Fruit fly (Drosophila melanogaster) whole organism, embryonic: ENCODE data around the gene Cpr62Ba.
A peak's percentile ranks its signal among the peaks of the same experiment; 100 is the strongest.

ENCODE experiments used
- CG10147 ChIP-seq: fragments of 200-800 bp; sonication (Bioruptor generic); optimal IDR thresholded peaks from 2 replicates; lab custom pipeline; 2019; ENCODE audit warnings: missing biosample characterization, mild to moderate bottlenecking, missing genetic modification characterization, moderate library complexity
- CG10209 ChIP-seq: fragments of 200-800 bp; sonication (Bioruptor generic); optimal IDR thresholded peaks from 3 replicates; lab custom pipeline; 2017; ENCODE audit warnings: missing biosample characterization, mild to moderate bottlenecking, missing genetic modification characterization, missing genetic modification reagents
- CG10267 ChIP-seq: fragments of 200-800 bp; sonication (Bioruptor generic); optimal IDR thresholded peaks from 2 replicates; lab custom pipeline; 2018; ENCODE audit warnings: missing biosample characterization, mild to moderate bottlenecking, missing genetic modification characterization, moderate library complexity
- CG12391 ChIP-seq: fragments of 200-800 bp; sonication (Bioruptor generic); optimal IDR thresholded peaks from 3 replicates; lab custom pipeline; 2018; ENCODE audit warnings: missing biosample characterization, mild to moderate bottlenecking, missing genetic modification characterization, moderate library complexity
- CG12744 ChIP-seq: fragments of 200-800 bp; sonication (Bioruptor generic); optimal IDR thresholded peaks from 2 replicates; lab custom pipeline; 2016; ENCODE audit warnings: missing biosample characterization, missing genetic modification characterization
- CG15601 ChIP-seq: fragments of 200-800 bp; sonication (Bioruptor generic); optimal IDR thresholded peaks from 3 replicates; lab custom pipeline; 2019; ENCODE audit warnings: missing biosample characterization, mild to moderate bottlenecking, missing genetic modification characterization, moderate library complexity
- CG1602 ChIP-seq: fragments of 200-800 bp; sonication (Bioruptor generic); optimal IDR thresholded peaks from 3 replicates; lab custom pipeline; 2016; ENCODE audit warnings: missing biosample characterization, missing genetic modification characterization
- CG16815 ChIP-seq: fragments of 200-800 bp; sonication (Bioruptor generic); optimal IDR thresholded peaks from 3 replicates; lab custom pipeline; 2017; ENCODE audit warnings: missing biosample characterization, mild to moderate bottlenecking, missing genetic modification characterization
- CG17361 ChIP-seq: fragments of 200-800 bp; sonication (Bioruptor generic); IDR thresholded peaks from 3 replicates; pipeline ENCODE4 v1.3.6; 2022; ENCODE audit warnings: missing biosample characterization, missing genetic modification characterization
- CG18599 ChIP-seq: fragments of 200-800 bp; sonication (Bioruptor generic); optimal IDR thresholded peaks from 3 replicates; lab custom pipeline; 2017; ENCODE audit warnings: missing biosample characterization, missing genetic modification characterization, mild to moderate bottlenecking, moderate library complexity, missing genetic modification reagents
- CG3847 ChIP-seq: fragments of 200-800 bp; sonication (Bioruptor generic); IDR thresholded peaks from 2 replicates; pipeline ENCODE4 v1.3.6; 2022; ENCODE audit warnings: missing biosample characterization, missing genetic modification characterization
- CG4328 ChIP-seq: fragments of 200-800 bp; sonication (Bioruptor generic); optimal IDR thresholded peaks from 3 replicates; lab custom pipeline; 2017; ENCODE audit warnings: missing biosample characterization, missing genetic modification reagents, missing genetic modification characterization
- CG4424 ChIP-seq: fragments of 200-800 bp; sonication (Bioruptor generic); optimal IDR thresholded peaks from 3 replicates; lab custom pipeline; 2016; ENCODE audit warnings: missing biosample characterization, missing genetic modification characterization
- CG4707 ChIP-seq: fragments of 200-800 bp; sonication (Bioruptor generic); optimal IDR thresholded peaks from 2 replicates; lab custom pipeline; 2018; ENCODE audit warnings: missing biosample characterization, mild to moderate bottlenecking, missing genetic modification characterization, moderate library complexity
- CG6683 ChIP-seq: fragments of 200-800 bp; sonication (Bioruptor generic); optimal IDR thresholded peaks from 2 replicates; lab custom pipeline; 2017; ENCODE audit warnings: missing biosample characterization, mild to moderate bottlenecking, missing genetic modification characterization, missing genetic modification reagents
- CG6854 ChIP-seq: fragments of 200-800 bp; sonication (Bioruptor generic); optimal IDR thresholded peaks from 3 replicates; lab custom pipeline; 2017; ENCODE audit warnings: missing biosample characterization, mild to moderate bottlenecking, missing genetic modification characterization
- CG9215 ChIP-seq: fragments of 200-800 bp; sonication (Bioruptor generic); IDR thresholded peaks from 2 replicates; pipeline ENCODE4 v1.3.6; 2022; ENCODE audit warnings: missing biosample characterization, missing genetic modification characterization
- D19B ChIP-seq: fragments of 200-800 bp; sonication (Bioruptor generic); optimal IDR thresholded peaks from 2 replicates; lab custom pipeline; 2017; ENCODE audit warnings: missing biosample characterization, mild to moderate bottlenecking, missing genetic modification characterization
- E2f1 ChIP-seq: fragments of 200-800 bp; sonication (Bioruptor generic); IDR thresholded peaks from 2 replicates; pipeline ENCODE4 v1.3.6; 2022; ENCODE audit warnings: missing biosample characterization, missing genetic modification characterization
- Fer2 ChIP-seq: fragments of 200-800 bp; sonication (Bioruptor generic); optimal IDR thresholded peaks from 2 replicates; lab custom pipeline; 2018; ENCODE audit warnings: missing biosample characterization, mild to moderate bottlenecking, missing genetic modification characterization, moderate library complexity
- HLHmδ ChIP-seq: fragments of 200-800 bp; sonication (Bioruptor generic); optimal IDR thresholded peaks from 2 replicates; lab custom pipeline; 2018; ENCODE audit warnings: missing biosample characterization, mild to moderate bottlenecking, missing genetic modification characterization, moderate library complexity
- HmgZ ChIP-seq: fragments of 200-800 bp; sonication (Bioruptor generic); optimal IDR thresholded peaks from 2 replicates; lab custom pipeline; 2018; ENCODE audit warnings: missing biosample characterization, mild to moderate bottlenecking, missing genetic modification characterization
- Lpt ChIP-seq: fragments of >200 bp; optimal IDR thresholded peaks from 2 replicates; lab custom pipeline; 2018; ENCODE audit warnings: missing biosample characterization, missing genetic modification characterization
- Mes4 ChIP-seq: fragments of 200-800 bp; sonication (Bioruptor generic); optimal IDR thresholded peaks from 2 replicates; lab custom pipeline; 2016; ENCODE audit warnings: missing biosample characterization, missing genetic modification characterization
- Sin3A ChIP-seq: fragments of >200 bp; optimal IDR thresholded peaks from 2 replicates; lab custom pipeline; 2018
- Sox100B ChIP-seq: fragments of 200-800 bp; sonication (Bioruptor generic); optimal IDR thresholded peaks from 3 replicates; lab custom pipeline; 2018; ENCODE audit warnings: missing biosample characterization, mild to moderate bottlenecking, missing genetic modification characterization
- Sox102F ChIP-seq: fragments of 200-800 bp; sonication (Bioruptor generic); optimal IDR thresholded peaks from 2 replicates; lab custom pipeline; 2018; ENCODE audit warnings: missing biosample characterization, mild to moderate bottlenecking, missing genetic modification characterization, moderate library complexity
- Ssrp ChIP-seq: fragments of 200-800 bp; sonication (Bioruptor generic); optimal IDR thresholded peaks from 2 replicates; lab custom pipeline; 2018; ENCODE audit warnings: missing biosample characterization, mild to moderate bottlenecking, missing genetic modification characterization, moderate library complexity
- Xbp1 ChIP-seq: fragments of 200-800 bp; sonication (Bioruptor generic); optimal IDR thresholded peaks from 3 replicates; lab custom pipeline; 2016; ENCODE audit warnings: missing biosample characterization, mild to moderate bottlenecking, missing genetic modification characterization
- abd-A ChIP-seq: fragments of 200-800 bp; sonication (Bioruptor generic); optimal IDR thresholded peaks from 3 replicates; lab custom pipeline; 2019; ENCODE audit warnings: missing biosample characterization, mild to moderate bottlenecking, missing genetic modification characterization, moderate library complexity
- al ChIP-seq: fragments of 200-800 bp; sonication (Bioruptor generic); IDR thresholded peaks from 2 replicates; pipeline ENCODE4 v1.3.6; 2022; ENCODE audit warnings: missing biosample characterization, missing genetic modification characterization
- caup ChIP-seq: fragments of 200-800 bp; sonication (Bioruptor generic); optimal IDR thresholded peaks from 3 replicates; lab custom pipeline; 2017; ENCODE audit warnings: missing biosample characterization, mild to moderate bottlenecking, missing genetic modification characterization, moderate library complexity; ENCODE audit not compliant: severe bottlenecking
- chn ChIP-seq: fragments of 200-800 bp; sonication (Bioruptor generic); optimal IDR thresholded peaks from 2 replicates; lab custom pipeline; 2016; ENCODE audit warnings: missing biosample characterization, missing genetic modification characterization
- crp ChIP-seq, 2 experiments: fragments of 200-800 bp; sonication (Bioruptor generic); optimal IDR thresholded peaks; 2 replicates in 1 of 2; 3 replicates in 1 of 2; lab custom pipeline; 2017; ENCODE audit warnings: missing biosample characterization in 2 of 2, missing genetic modification characterization in 2 of 2, mild to moderate bottlenecking in 1 of 2, moderate library complexity in 1 of 2
- dmrt11E ChIP-seq: fragments of 200-800 bp; sonication (Bioruptor generic); optimal IDR thresholded peaks from 3 replicates; lab custom pipeline; 2018; ENCODE audit warnings: missing biosample characterization, mild to moderate bottlenecking, missing genetic modification characterization, moderate library complexity
- dmrt99B ChIP-seq: fragments of 200-800 bp; sonication (Bioruptor generic); optimal IDR thresholded peaks from 2 replicates; lab custom pipeline; 2018; ENCODE audit warnings: missing biosample characterization, mild to moderate bottlenecking, missing genetic modification characterization, moderate library complexity
- dpn ChIP-seq, 2 experiments: fragments of 200-800 bp; sonication (Bioruptor generic); optimal IDR thresholded peaks; 3 replicates each; lab custom pipeline; 2016; ENCODE audit warnings: missing biosample characterization in 2 of 2, missing genetic modification characterization in 2 of 2
- eve ChIP-seq, 2 experiments: fragments of >200 bp; optimal IDR thresholded peaks; 2 replicates each; lab custom pipeline; 2017; ENCODE audit warnings: missing biosample characterization in 2 of 2, missing genetic modification characterization in 2 of 2
- fd102C ChIP-seq: fragments of 200-800 bp; sonication (Bioruptor generic); optimal IDR thresholded peaks from 2 replicates; lab custom pipeline; 2018; ENCODE audit warnings: missing biosample characterization, mild to moderate bottlenecking, missing genetic modification characterization, moderate library complexity
- grau ChIP-seq: fragments of 200-800 bp; optimal IDR thresholded peaks from 3 replicates; lab custom pipeline; 2019; ENCODE audit warnings: missing biosample characterization, mild to moderate bottlenecking, missing genetic modification characterization, moderate library complexity
- gt ChIP-seq: fragments of 200-800 bp; sonication (Bioruptor generic); IDR thresholded peaks from 2 replicates; pipeline ENCODE4 v1.3.6; 2022; ENCODE audit warnings: missing biosample characterization, missing genetic modification characterization
- lilli ChIP-seq: fragments of 200-800 bp; sonication (Bioruptor generic); optimal IDR thresholded peaks from 3 replicates; lab custom pipeline; 2016; ENCODE audit warnings: missing biosample characterization, missing genetic modification characterization
- oc ChIP-seq: fragments of 200-800 bp; sonication (Bioruptor generic); optimal IDR thresholded peaks from 2 replicates; lab custom pipeline; 2018; ENCODE audit warnings: missing biosample characterization, mild to moderate bottlenecking, missing genetic modification characterization, moderate library complexity
- pfk ChIP-seq: fragments of 200-800 bp; sonication (Bioruptor generic); optimal IDR thresholded peaks from 2 replicates; lab custom pipeline; 2018; ENCODE audit warnings: missing biosample characterization, mild to moderate bottlenecking, missing genetic modification characterization, moderate library complexity
- pho ChIP-seq: fragments of 200-800 bp; sonication (Bioruptor generic); optimal IDR thresholded peaks from 2 replicates; lab custom pipeline; 2016; ENCODE audit warnings: missing biosample characterization, missing genetic modification characterization
- sisA ChIP-seq: fragments of 200-800 bp; sonication (Bioruptor generic); IDR thresholded peaks from 2 replicates; pipeline ENCODE4 v1.3.6; 2022; ENCODE audit warnings: missing biosample characterization, missing genetic modification characterization
- tap ChIP-seq: fragments of 200-800 bp; optimal IDR thresholded peaks from 3 replicates; lab custom pipeline; 2019; ENCODE audit warnings: missing biosample characterization, mild to moderate bottlenecking, missing genetic modification characterization, moderate library complexity
- wek ChIP-seq: fragments of 200-800 bp; sonication (Bioruptor generic); optimal IDR thresholded peaks from 3 replicates; lab custom pipeline; 2018; ENCODE audit warnings: missing biosample characterization, mild to moderate bottlenecking, missing genetic modification characterization, moderate library complexity

Cpr62Ba gene

DNA sequence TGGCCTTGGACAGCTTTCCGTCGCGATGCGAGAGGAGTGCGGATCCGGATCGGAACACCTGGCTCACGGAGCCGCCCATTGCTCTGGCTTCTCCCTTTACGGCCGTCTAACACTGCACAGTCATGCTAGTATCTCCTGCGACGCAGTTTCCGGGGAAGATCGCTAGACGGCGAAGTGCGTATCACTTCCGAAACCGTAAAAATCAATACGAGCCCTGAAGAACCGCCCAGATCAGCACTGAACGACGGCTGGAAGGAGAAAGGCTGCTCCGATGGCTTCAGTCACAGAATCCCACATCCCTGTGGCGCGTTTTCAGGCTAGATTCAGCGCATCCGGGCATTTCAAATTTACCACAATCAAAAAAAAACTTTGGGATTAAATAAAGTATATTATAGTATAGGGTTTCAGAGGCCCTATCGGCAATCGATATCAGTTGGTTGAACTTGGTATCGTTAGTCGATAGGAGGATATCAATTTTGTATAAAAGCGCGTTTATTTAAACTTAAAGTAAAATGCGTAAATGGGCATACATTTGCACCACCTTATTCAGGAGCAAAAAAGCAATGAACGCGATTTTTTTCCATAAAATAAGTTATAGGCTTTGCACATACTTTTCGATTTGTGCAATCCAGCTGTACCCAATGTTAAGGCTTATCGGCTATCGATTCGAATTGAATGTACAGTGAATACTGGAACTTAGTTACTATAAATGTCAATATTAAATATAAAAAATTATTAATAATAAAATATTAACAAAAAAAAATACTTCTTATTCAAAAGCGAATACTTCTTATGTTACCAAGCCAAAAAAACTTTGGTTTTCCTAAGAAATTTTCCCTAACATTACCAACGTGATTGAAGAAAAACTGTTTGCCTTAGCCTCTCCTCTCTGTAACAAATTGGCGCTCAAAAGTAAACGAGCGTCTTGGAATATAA is 56.6 kb downstream of the Cpr62Ba start, which contains the start of the genes CG13933 and PolD2 (continued):
- TF ChIP-seq CG6683 (GFP tag; lab: Kevin White, UChicago) (no peak), lilli (GFP tag; lab: Kevin White, UChicago) (peak; percentile 94), CG10147 (GFP tag; lab: Kevin White, UChicago) (peak; percentile 74), chn (GFP tag; lab: Kevin White, UChicago) (peak; percentile 86), dmrt11E (tag; lab: Kevin White, UChicago) (peak; percentile 99), fd102C (GFP tag; lab: Kevin White, UChicago) (peak; percentile 52), gt (GFP tag; lab: Robert Waterston, UW) (peak; percentile 87), Sin3A (lab: Kevin White, UChicago) (no peak), abd-A (no peak), CG4424 (no peak), Sox100B (GFP tag; lab: Kevin White, UChicago) (no peak), CG3847 (GFP tag; lab: Robert Waterston, UW) (peak; percentile 98), al (GFP tag; lab: Robert Waterston, UW) (peak; percentile 94), tap (no peak), CG16815 (peak; percentile 96), CG4328 (peak; percentile 20), pfk (GFP tag; lab: Kevin White, UChicago) (no peak), HLHmδ (GFP tag; lab: Kevin White, UChicago) (no peak), Sox102F (GFP tag; lab: Kevin White, UChicago) (peak; percentile 99), CG18599 (GFP tag; lab: Kevin White, UChicago) (no peak), CG9215 (GFP tag; lab: Robert Waterston, UW) (peak; percentile 92), Mes4 (GFP tag; lab: Kevin White, UChicago) (peak; percentile 56), pho (GFP tag; lab: Kevin White, UChicago) (peak; percentile 69), CG15601 (peak; percentile 97), CG17361 (no peak), CG4707 (peak; percentile 91), CG10267 (tag; lab: Kevin White, UChicago) (peak; percentile 96), crp (GFP tag; optimal IDR thresholded peaks at IDR 0.05; lab: Kevin White, UChicago) (peak; percentile 25 to 74), dpn (GFP tag; optimal IDR thresholded peaks at IDR 0.05; lab: Kevin White, UChicago) (peak; percentile 53 to 98), CG12391 (tag; lab: Kevin White, UChicago) (peak; percentile 98), CG1602 (GFP tag; lab: Kevin White, UChicago) (peak; percentile 98), sisA (GFP tag; lab: Robert Waterston, UW) (peak; percentile 99), eve (GFP tag; optimal IDR thresholded peaks at IDR 0.05; lab: Kevin White, UChicago) (no peak), caup (GFP tag; lab: Kevin White, UChicago) (peak; percentile 95), Ssrp (tag; lab: Kevin White, UChicago) (peak; percentile 98), Xbp1 (peak; percentile 98), dmrt99B (tag; lab: Kevin White, UChicago) (no peak), CG12744 (GFP tag; lab: Kevin White, UChicago) (no peak), oc (peak; percentile 99), Lpt (GFP tag; lab: Kevin White, UChicago) (no peak), CG10209 (GFP tag; lab: Kevin White, UChicago) (peak; percentile 97), D19B (GFP tag; lab: Kevin White, UChicago) (no peak), E2f1 (GFP tag; lab: Robert Waterston, UW) (peak; percentile 99), wek (GFP tag; lab: Kevin White, UChicago) (peak; percentile 24), grau (tag; lab: Kevin White, UChicago) (peak; percentile 100), Fer2 (tag; lab: Kevin White, UChicago) (peak; percentile 44), HmgZ (tag; lab: Kevin White, UChicago) (peak; percentile 96), CG6854 (GFP tag; lab: Kevin White, UChicago) (peak; percentile 68)
